Fruit fly (Drosophila melanogaster): Measurements from ENCODE around the gene CG46439.

Gene CG46439

DNA sequence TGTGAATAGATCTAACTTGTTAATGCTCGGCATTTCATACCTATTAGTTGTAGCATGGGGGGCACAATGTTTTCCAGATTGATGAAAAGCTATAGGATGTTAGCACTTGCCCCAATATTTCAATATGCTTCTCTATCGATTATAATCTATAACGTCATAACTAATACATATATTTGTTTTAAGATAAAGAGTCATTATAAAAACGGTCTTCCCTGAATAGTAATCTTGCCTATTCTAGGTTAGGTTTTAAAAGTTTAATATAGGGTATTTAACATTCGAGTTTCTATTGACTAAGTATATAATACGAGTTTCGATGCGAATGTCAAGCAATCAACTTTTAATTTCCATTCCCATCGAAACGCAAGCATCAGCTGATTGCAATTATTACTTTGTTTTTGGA is 34.8 kb downstream of the CG46439 start, which contains the start of the genes CG6321 and Blos2:
Gene CG6321 (minus strand): TSS at position 25 of the 400 bp plus-strand sequence.
Gene Blos2 (plus strand): TSS at position 372 of the 400 bp plus-strand sequence.
- TF ChIP-seq CG17801 (GFP tag; optimal IDR thresholded peaks at IDR 0.05; ENCODE audit: partially characterized antibody): peak; percentile 89

DNA sequence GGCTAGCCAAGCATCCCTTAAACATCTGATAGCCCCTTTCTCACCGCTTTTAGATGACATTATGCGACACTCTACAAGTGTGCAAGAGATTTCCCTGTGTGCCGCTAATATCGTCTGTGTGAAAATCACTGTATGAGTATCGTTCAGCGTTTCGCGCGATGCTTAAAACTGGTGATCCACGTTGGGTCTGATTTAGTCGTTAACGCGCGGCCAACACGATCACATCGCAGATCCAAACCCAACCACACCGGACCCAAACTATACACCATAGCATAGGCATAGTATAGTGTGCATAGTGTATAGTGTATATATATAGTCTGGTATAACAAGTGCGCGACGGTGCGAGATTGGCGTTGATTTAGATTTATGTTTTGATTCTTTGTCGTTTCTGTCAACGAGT is 42.2 kb downstream of the CG46439 start, which contains the start of gene CG7888:
Gene CG7888 (plus strand): TSS at position 193 of the 400 bp plus-strand sequence.
- TF ChIP-seq CG17801 (GFP tag; optimal IDR thresholded peaks at IDR 0.05; ENCODE audit: partially characterized antibody): no peak

DNA sequence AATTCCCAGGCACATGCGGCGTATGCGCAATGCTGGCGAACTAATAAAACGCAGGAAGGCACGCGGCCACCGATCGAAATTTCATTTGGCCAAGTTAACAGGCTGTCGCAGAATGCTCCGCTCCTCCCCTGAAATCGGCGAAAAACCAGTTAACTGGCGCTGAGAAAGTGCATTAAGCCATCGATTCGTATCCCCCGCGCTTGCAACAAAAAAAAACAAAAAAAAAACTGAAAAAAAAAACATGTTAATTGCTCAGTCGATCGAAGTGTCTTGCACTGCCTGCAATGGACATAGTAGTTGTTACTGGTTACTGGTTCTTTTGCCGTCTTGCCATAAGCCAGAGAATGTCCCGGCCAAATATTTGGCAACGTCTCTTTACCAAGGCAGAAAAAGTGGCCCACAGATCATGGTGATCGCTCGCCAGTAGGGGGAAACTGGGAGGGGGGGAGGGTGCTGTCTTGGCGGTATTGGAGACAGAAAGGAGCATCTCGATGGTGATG is 43.2 kb downstream of the CG46439 start:
- no peak for TF ChIP-seq CG17801 (GFP tag; optimal IDR thresholded peaks at IDR 0.05; ENCODE audit: partially characterized antibody)

- no peak for TF ChIP-seq CG17801 (GFP tag; optimal IDR thresholded peaks at IDR 0.05; ENCODE audit: partially characterized antibody)
Measured at dm6 chr3L:11051271-11051670, 44.8 kb downstream of the CG46439 start, which contains the start of gene CG43693. Gene CG43693, minus strand, starts transcription at chr3L:11051371.

- peak; percentile 25 for TF ChIP-seq CG17801 (GFP tag; optimal IDR thresholded peaks at IDR 0.05; ENCODE audit: partially characterized antibody)
Measured at dm6 chr3L:11049414-11049813, 46.6 kb downstream of the CG46439 start.

DNA sequence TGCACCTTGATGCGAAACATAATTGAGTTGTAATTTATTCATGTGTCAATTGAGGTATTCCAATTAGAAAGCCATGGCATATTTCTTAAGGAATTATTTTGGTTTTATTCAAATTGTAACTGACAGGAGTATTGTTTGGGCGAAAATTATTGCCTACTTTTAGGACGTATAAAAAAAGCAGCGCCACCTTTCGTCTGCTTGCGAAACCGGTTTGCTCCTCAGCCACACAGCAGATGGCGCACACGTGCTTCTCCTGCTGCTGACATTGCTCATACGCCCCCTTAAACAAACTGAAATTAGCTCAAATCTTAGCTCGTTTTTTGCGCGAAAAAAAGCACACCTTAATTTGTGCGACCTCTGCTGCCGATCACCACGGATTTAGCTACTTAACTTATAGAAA is 48.2 kb downstream of the CG46439 start:
- peak; percentile 32 for TF ChIP-seq CG17801 (GFP tag; optimal IDR thresholded peaks at IDR 0.05; ENCODE audit: partially characterized antibody)

- peak; percentile 59 for TF ChIP-seq CG17801 (GFP tag; optimal IDR thresholded peaks at IDR 0.05; ENCODE audit: partially characterized antibody)
Measured at dm6 chr3L:11046559-11046958, 49.5 kb downstream of the CG46439 start.

DNA sequence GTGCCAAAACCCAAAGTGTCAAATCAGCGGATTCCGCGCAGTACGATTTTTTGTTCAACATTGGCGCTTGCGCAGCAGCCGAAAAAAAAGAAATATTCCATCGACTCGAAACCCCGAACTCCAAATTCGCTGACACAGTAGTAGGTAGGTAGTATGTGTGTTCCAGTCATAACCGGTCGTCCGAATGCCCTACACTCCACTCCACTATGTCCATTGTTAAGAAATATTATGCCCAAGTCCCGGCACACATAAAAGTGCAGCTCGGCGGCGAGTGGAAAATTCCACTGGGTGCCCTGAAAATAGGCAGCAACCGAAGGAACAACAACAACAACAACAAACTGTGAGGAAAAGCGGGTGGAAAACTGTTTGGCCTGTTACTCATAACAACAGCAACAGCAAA is 51.0 kb downstream of the CG46439 start:
- TF ChIP-seq CG17801 (GFP tag; optimal IDR thresholded peaks at IDR 0.05; ENCODE audit: partially characterized antibody): no peak

DNA sequence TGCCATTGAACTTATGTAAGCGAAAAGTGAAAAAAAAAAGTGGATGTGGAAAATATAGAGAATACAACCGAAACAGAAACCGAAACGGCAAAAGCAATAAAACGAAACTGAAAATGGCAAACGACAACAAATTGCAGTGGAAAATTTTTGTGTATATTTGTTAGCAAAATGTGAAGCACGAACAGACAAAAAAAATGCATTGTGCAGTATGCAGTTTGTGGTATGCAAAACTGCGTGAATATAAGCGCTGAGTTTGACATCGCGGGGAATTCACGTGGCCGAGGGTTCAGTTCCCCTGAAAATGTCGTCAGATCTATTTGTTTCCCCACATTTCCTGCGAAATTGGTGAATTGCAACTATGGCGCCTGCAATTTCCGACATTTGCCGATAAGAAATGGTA is 52.4 kb downstream of the CG46439 start:
- TF ChIP-seq CG17801 (GFP tag; optimal IDR thresholded peaks at IDR 0.05; ENCODE audit: partially characterized antibody): peak; percentile 31

Measured in ovary, adult (tissue).